Fruit fly (Drosophila melanogaster) whole organism, prepupa: ENCODE data around the gene mRpL15.

Experiments
- CG10631 ChIP-seq: fragments of 200-800 bp; sonication (Bioruptor generic); optimal IDR thresholded peaks from 2 replicates; lab custom pipeline; 2016; ENCODE audit warnings: missing biosample characterization, missing genetic modification characterization
- CG10669 ChIP-seq: fragments of 200-800 bp; sonication (Bioruptor generic); optimal IDR thresholded peaks from 3 replicates; lab custom pipeline; 2018; ENCODE audit warnings: missing biosample characterization, mild to moderate bottlenecking, missing genetic modification characterization, moderate library complexity
- CG11294 ChIP-seq: fragments of 200-800 bp; sonication (Bioruptor generic); IDR thresholded peaks from 2 replicates; pipeline ENCODE4 v1.3.6; 2022; ENCODE audit warnings: missing biosample characterization, missing genetic modification characterization
- CG11762 ChIP-seq: fragments of 200-800 bp; sonication (Bioruptor generic); optimal IDR thresholded peaks from 3 replicates; lab custom pipeline; 2016; ENCODE audit warnings: missing biosample characterization, missing genetic modification characterization; ENCODE audit not compliant: insufficient read depth
- CG11902 ChIP-seq: fragments of 200-800 bp; sonication (Bioruptor generic); optimal IDR thresholded peaks from 3 replicates; lab custom pipeline; 2016; ENCODE audit warnings: missing biosample characterization, missing genetic modification characterization
- CG15336 ChIP-seq: fragments of 200-800 bp; sonication (Bioruptor generic); IDR thresholded peaks from 2 replicates; pipeline ENCODE4 v1.3.6; 2022; ENCODE audit warnings: missing biosample characterization, missing genetic modification characterization
- CG1621 ChIP-seq: fragments of 200-800 bp; sonication (Bioruptor generic); optimal IDR thresholded peaks from 3 replicates; lab custom pipeline; 2018; ENCODE audit warnings: missing biosample characterization, mild to moderate bottlenecking, missing genetic modification characterization
- CG16779 ChIP-seq: fragments of 200-800 bp; sonication (Bioruptor generic); optimal IDR thresholded peaks from 3 replicates; lab custom pipeline; 2017; ENCODE audit warnings: missing biosample characterization, mild to moderate bottlenecking, missing genetic modification characterization
- CG3032 ChIP-seq: fragments of 200-800 bp; optimal IDR thresholded peaks from 2 replicates; lab custom pipeline; 2019; ENCODE audit warnings: missing biosample characterization, mild to moderate bottlenecking, missing genetic modification characterization, moderate library complexity
- CG31627 ChIP-seq: fragments of 200-800 bp; sonication (Bioruptor generic); optimal IDR thresholded peaks from 3 replicates; lab custom pipeline; 2016; ENCODE audit warnings: missing biosample characterization, missing genetic modification characterization
- CG34406 ChIP-seq: fragments of 200-800 bp; sonication (Bioruptor generic); optimal IDR thresholded peaks from 3 replicates; lab custom pipeline; 2016; ENCODE audit warnings: missing biosample characterization, missing genetic modification characterization
- CG3919 ChIP-seq: fragments of 200-800 bp; sonication (Bioruptor generic); optimal IDR thresholded peaks from 3 replicates; lab custom pipeline; 2016; ENCODE audit warnings: missing biosample characterization, missing genetic modification characterization
- CG4318 ChIP-seq: fragments of 200-800 bp; sonication (Bioruptor generic); optimal IDR thresholded peaks from 3 replicates; lab custom pipeline; 2017; ENCODE audit warnings: missing biosample characterization, mild to moderate bottlenecking, missing genetic modification characterization
- CG6163 ChIP-seq: fragments of 200-800 bp; sonication (Bioruptor generic); IDR thresholded peaks from 3 replicates; pipeline ENCODE4 v1.3.6; 2022; ENCODE audit warnings: missing biosample characterization, missing genetic modification characterization
- CG6276 ChIP-seq: fragments of 200-800 bp; sonication (Bioruptor generic); optimal IDR thresholded peaks from 2 replicates; lab custom pipeline; 2017; ENCODE audit warnings: missing biosample characterization, mild to moderate bottlenecking, missing genetic modification characterization
- CG6792 ChIP-seq: fragments of 200-800 bp; sonication (Bioruptor generic); optimal IDR thresholded peaks from 3 replicates; lab custom pipeline; 2016; ENCODE audit warnings: missing biosample characterization, missing genetic modification characterization
- CG6808 ChIP-seq: fragments of 200-800 bp; sonication (Bioruptor generic); optimal IDR thresholded peaks from 3 replicates; lab custom pipeline; 2017; ENCODE audit warnings: missing biosample characterization, missing genetic modification characterization, mild to moderate bottlenecking, moderate library complexity, missing genetic modification reagents
- CG6854 ChIP-seq: fragments of 200-800 bp; sonication (Bioruptor generic); optimal IDR thresholded peaks from 2 replicates; lab custom pipeline; 2017; ENCODE audit warnings: missing biosample characterization, mild to moderate bottlenecking, missing genetic modification characterization
- CG7368 ChIP-seq: fragments of 200-800 bp; sonication (Bioruptor generic); optimal IDR thresholded peaks from 3 replicates; lab custom pipeline; 2016; ENCODE audit warnings: missing biosample characterization, missing genetic modification characterization
- CG8119 ChIP-seq: fragments of 200-800 bp; sonication (Bioruptor generic); IDR thresholded peaks from 3 replicates; pipeline ENCODE4 v1.3.6; 2022; ENCODE audit warnings: missing biosample characterization, missing genetic modification characterization
- CG8319 ChIP-seq: fragments of 200-800 bp; sonication (Bioruptor generic); optimal IDR thresholded peaks from 3 replicates; lab custom pipeline; 2016; ENCODE audit warnings: missing biosample characterization, missing genetic modification characterization
- CG8632 ChIP-seq: fragments of 200-800 bp; sonication (Bioruptor generic); optimal IDR thresholded peaks from 3 replicates; lab custom pipeline; 2016; ENCODE audit warnings: missing biosample characterization, missing genetic modification characterization
- CG9139 ChIP-seq: fragments of 200-800 bp; sonication (Bioruptor generic); optimal IDR thresholded peaks from 3 replicates; lab custom pipeline; 2017; ENCODE audit warnings: missing biosample characterization, mild to moderate bottlenecking, missing genetic modification characterization
- Eip75B ChIP-seq: fragments of 200-800 bp; sonication (Bioruptor generic); optimal IDR thresholded peaks from 3 replicates; lab custom pipeline; 2016; ENCODE audit warnings: missing biosample characterization, missing genetic modification characterization
- Eip78C ChIP-seq: fragments of 200-800 bp; sonication (Bioruptor generic); peaks from one replicate; lab custom pipeline; 2016; ENCODE audit warnings: missing biosample characterization, missing genetic modification characterization
- Ets21C ChIP-seq: fragments of 200-800 bp; sonication (Bioruptor generic); optimal IDR thresholded peaks from 3 replicates; lab custom pipeline; 2016; ENCODE audit warnings: missing biosample characterization, missing genetic modification characterization
- Ets96B ChIP-seq: fragments of 200-800 bp; optimal IDR thresholded peaks from 2 replicates; lab custom pipeline; 2019; ENCODE audit warnings: missing biosample characterization, mild to moderate bottlenecking, missing genetic modification characterization, moderate library complexity
- Hr38 ChIP-seq: sonication (Bioruptor generic); optimal IDR thresholded peaks from 2 replicates; lab custom pipeline; 2016; ENCODE audit warnings: missing biosample characterization, missing genetic modification characterization
- Hr39 ChIP-seq: fragments of 200-800 bp; sonication (Bioruptor generic); optimal IDR thresholded peaks from 2 replicates; lab custom pipeline; 2016; ENCODE audit warnings: missing biosample characterization, missing genetic modification characterization
- Hr4 ChIP-seq: fragments of 200-800 bp; sonication (Bioruptor generic); optimal IDR thresholded peaks from 3 replicates; lab custom pipeline; 2016; ENCODE audit warnings: missing biosample characterization, missing genetic modification characterization
- Met ChIP-seq: fragments of 200-800 bp; sonication (Bioruptor generic); optimal IDR thresholded peaks from 3 replicates; lab custom pipeline; 2016; ENCODE audit warnings: missing biosample characterization, missing genetic modification characterization
- OdsH ChIP-seq: fragments of 200-800 bp; sonication (Bioruptor generic); optimal IDR thresholded peaks from 3 replicates; lab custom pipeline; 2016; ENCODE audit warnings: missing biosample characterization, missing genetic modification characterization
- Sox102F ChIP-seq: fragments of 200-800 bp; sonication (Bioruptor generic); optimal IDR thresholded peaks from 2 replicates; lab custom pipeline; 2016; ENCODE audit warnings: missing biosample characterization, mild to moderate bottlenecking, missing genetic modification characterization
- Sox14 ChIP-seq: fragments of 200-800 bp; sonication (Bioruptor generic); optimal IDR thresholded peaks from 3 replicates; lab custom pipeline; 2016; ENCODE audit warnings: missing biosample characterization, missing genetic modification characterization
- Sox15 ChIP-seq: fragments of 200-800 bp; sonication (Bioruptor generic); optimal IDR thresholded peaks from 3 replicates; lab custom pipeline; 2016; ENCODE audit warnings: missing biosample characterization, missing genetic modification characterization
- achi ChIP-seq: fragments of 200-800 bp; sonication (Bioruptor generic); optimal IDR thresholded peaks from 3 replicates; lab custom pipeline; 2016; ENCODE audit warnings: missing biosample characterization, missing genetic modification characterization
- acj6 ChIP-seq: fragments of 200-800 bp; sonication (Bioruptor generic); optimal IDR thresholded peaks from 3 replicates; lab custom pipeline; 2016; ENCODE audit warnings: missing biosample characterization, missing genetic modification characterization
- dsx ChIP-seq: fragments of 200-800 bp; optimal IDR thresholded peaks from 3 replicates; lab custom pipeline; 2019; ENCODE audit warnings: missing biosample characterization, mild to moderate bottlenecking, missing genetic modification characterization, moderate library complexity; ENCODE audit not compliant: poor library complexity, severe bottlenecking
- eg ChIP-seq: fragments of 200-800 bp; sonication (Bioruptor generic); IDR thresholded peaks from 3 replicates; pipeline ENCODE4 v1.3.6; 2022; ENCODE audit warnings: missing biosample characterization, missing genetic modification characterization
- fd59A ChIP-seq: fragments of 200-800 bp; sonication (Bioruptor generic); optimal IDR thresholded peaks from 2 replicates; lab custom pipeline; 2017; ENCODE audit warnings: missing biosample characterization, mild to moderate bottlenecking, missing genetic modification characterization, missing genetic modification reagents
- pdm3 ChIP-seq: fragments of 200-800 bp; sonication (Bioruptor generic); optimal IDR thresholded peaks from 3 replicates; lab custom pipeline; 2016; ENCODE audit warnings: missing biosample characterization, missing genetic modification characterization
- salr ChIP-seq, 2 experiments: fragments of 200-800 bp; sonication (Bioruptor generic); optimal IDR thresholded peaks; 3 replicates each; lab custom pipeline; 2016 to 2018; ENCODE audit warnings: missing biosample characterization in 2 of 2, missing genetic modification characterization in 2 of 2, mild to moderate bottlenecking in 1 of 2
- spab ChIP-seq: fragments of 200-800 bp; sonication (Bioruptor generic); optimal IDR thresholded peaks from 2 replicates; lab custom pipeline; 2017; ENCODE audit warnings: missing biosample characterization, mild to moderate bottlenecking, missing genetic modification characterization, missing genetic modification reagents
- svp ChIP-seq: fragments of 200-800 bp; sonication (Bioruptor generic); peaks from one replicate; lab custom pipeline; 2016; ENCODE audit warnings: missing biosample characterization, missing genetic modification characterization
- topi ChIP-seq: fragments of 200-800 bp; sonication (Bioruptor generic); optimal IDR thresholded peaks from 3 replicates; lab custom pipeline; 2016; ENCODE audit warnings: missing biosample characterization, missing genetic modification characterization
- vri ChIP-seq: fragments of 200-800 bp; sonication (Bioruptor generic); optimal IDR thresholded peaks from 3 replicates; lab custom pipeline; 2016; ENCODE audit warnings: missing biosample characterization, mild to moderate bottlenecking, missing genetic modification characterization

The mRpL15 gene

DNA sequence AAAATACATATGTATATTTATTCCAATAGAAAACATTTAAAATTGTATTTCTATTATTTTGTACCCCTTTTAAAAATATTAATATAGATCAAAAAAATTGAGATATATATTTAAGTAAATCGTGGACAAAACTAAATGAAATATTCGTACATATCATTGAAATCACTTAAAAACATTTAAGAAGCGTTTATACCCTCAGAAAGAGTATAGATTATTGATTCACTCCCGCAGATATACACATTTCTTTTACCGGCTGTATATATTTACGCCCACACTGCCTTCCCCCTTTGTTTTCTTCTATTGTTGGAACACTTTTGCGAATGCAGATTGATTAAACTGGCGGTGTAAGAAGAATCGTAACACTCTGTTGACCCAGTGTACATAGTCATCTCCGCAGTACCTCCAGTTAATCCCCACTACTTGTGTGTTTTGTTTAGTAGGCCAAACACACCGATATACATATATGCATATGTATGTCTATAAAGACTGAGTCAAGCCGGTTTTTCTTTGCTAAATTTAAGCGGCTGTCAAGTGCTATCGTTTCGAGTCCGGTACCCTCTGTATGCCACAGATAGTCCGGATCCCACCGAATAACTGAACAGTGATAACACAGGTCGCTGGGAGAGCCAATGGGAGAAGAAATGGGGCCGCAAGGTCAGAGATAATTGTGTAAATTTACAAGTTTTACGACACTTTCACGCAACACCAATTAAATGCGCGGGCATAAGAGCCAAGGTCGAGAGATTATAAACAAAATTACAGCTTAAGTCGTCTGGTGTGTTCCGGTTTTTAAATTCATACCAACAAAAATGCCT lies 35.7 kb upstream of the mRpL15 start (continued):
- no peak for TF ChIP-seq vri (GFP tag; lab: Kevin White, UChicago)
- peak; percentile 5 for TF ChIP-seq CG34406 (GFP tag; lab: Kevin White, UChicago)
- TF ChIP-seq svp (GFP tag; lab: Kevin White, UChicago): peak; percentile 98
- no peak for TF ChIP-seq Ets96B
- no peak for TF ChIP-seq spab (GFP tag; lab: Kevin White, UChicago)
- TF ChIP-seq CG3032 (tag; lab: Kevin White, UChicago): peak; percentile 49
- TF ChIP-seq salr (GFP tag; optimal IDR thresholded peaks at IDR 0.05; lab: Kevin White, UChicago): no peak
- TF ChIP-seq Hr4 (GFP tag; lab: Kevin White, UChicago): peak; percentile 34
- no peak for TF ChIP-seq Sox15 (GFP tag; lab: Kevin White, UChicago)
- TF ChIP-seq CG11762 (GFP tag; lab: Kevin White, UChicago): peak; percentile 0
- TF ChIP-seq pdm3 (GFP tag; lab: Kevin White, UChicago): peak; percentile 18
- no peak for TF ChIP-seq Sox102F
- TF ChIP-seq Ets21C (GFP tag; lab: Kevin White, UChicago): no peak
- TF ChIP-seq CG6163: 0 out of 3 replicates have a peak, but pooled peaks have one; percentile 31
- TF ChIP-seq OdsH (GFP tag; lab: Kevin White, UChicago): peak; percentile 1
- TF ChIP-seq achi (GFP tag; lab: Kevin White, UChicago): peak; percentile 24
- TF ChIP-seq dsx (GFP tag; lab: Kevin White, UChicago): peak; percentile 5
- TF ChIP-seq CG4318 (GFP tag; lab: Kevin White, UChicago): no peak
- TF ChIP-seq CG11902 (GFP tag; lab: Kevin White, UChicago): no peak

DNA sequence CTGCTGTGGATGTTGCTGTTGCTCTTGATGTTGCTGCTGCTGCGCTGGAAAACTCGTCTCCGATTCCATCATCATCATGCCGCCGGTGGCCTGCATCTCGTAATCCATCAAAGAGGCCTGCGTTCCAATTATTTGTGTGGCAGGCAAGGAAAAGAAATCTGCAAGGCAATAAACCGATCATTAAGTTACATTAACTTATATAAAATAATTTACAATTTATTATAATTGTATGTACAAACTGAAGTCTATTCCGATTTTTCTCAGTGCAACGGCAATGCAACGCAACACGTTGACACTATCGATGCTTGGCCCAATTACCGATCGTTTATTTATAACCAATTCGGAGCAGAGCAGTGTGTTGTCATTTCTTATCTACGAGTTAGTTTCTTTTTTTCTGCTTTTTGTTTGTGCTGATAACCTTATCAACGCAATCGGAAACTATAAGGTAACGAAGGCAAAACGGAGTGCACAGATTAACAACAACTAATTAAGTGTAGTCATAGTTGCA lies 35.0 kb upstream of the mRpL15 start:
- no peak for TF ChIP-seq topi (GFP tag; lab: Kevin White, UChicago)
- no peak for TF ChIP-seq CG6854 (GFP tag; lab: Kevin White, UChicago)
- TF ChIP-seq salr (GFP tag; optimal IDR thresholded peaks at IDR 0.05; lab: Kevin White, UChicago): peak in 1 of 2 experiments; percentile 42
- TF ChIP-seq CG3919 (GFP tag; lab: Kevin White, UChicago): peak; percentile 47
- TF ChIP-seq CG10669 (GFP tag; lab: Kevin White, UChicago): peak; percentile 38
- TF ChIP-seq CG7368: peak; percentile 22
- TF ChIP-seq CG10631: no peak
- peak; percentile 75 for TF ChIP-seq Eip78C (GFP tag; lab: Kevin White, UChicago)
- TF ChIP-seq CG9139: no peak
- no peak for TF ChIP-seq CG1621 (tag; lab: Kevin White, UChicago)
- TF ChIP-seq CG6808 (GFP tag; lab: Kevin White, UChicago): no peak
- no peak for TF ChIP-seq CG8319 (GFP tag; lab: Kevin White, UChicago)
- no peak for TF ChIP-seq CG34406 (GFP tag; lab: Kevin White, UChicago)
- peak; percentile 37 for TF ChIP-seq fd59A
- TF ChIP-seq Met (GFP tag; lab: Kevin White, UChicago): no peak
- no peak for TF ChIP-seq CG16779 (tag; lab: Kevin White, UChicago)
- no peak for TF ChIP-seq Hr39 (GFP tag; lab: Kevin White, UChicago)
- peak; percentile 39 for TF ChIP-seq OdsH (GFP tag; lab: Kevin White, UChicago)
- no peak for TF ChIP-seq Hr38 (GFP tag; lab: Kevin White, UChicago)
- TF ChIP-seq CG6163: peak; percentile 81
- TF ChIP-seq CG11294 (GFP tag; lab: Robert Waterston, UW): peak; percentile 49; the same call in 1 of the 2 replicates
- no peak for TF ChIP-seq Sox14 (GFP tag; lab: Kevin White, UChicago)
- TF ChIP-seq pdm3 (GFP tag; lab: Kevin White, UChicago): no peak
- TF ChIP-seq CG8632 (GFP tag; lab: Kevin White, UChicago): peak; percentile 24
- no peak for TF ChIP-seq CG3032 (tag; lab: Kevin White, UChicago)
- peak; percentile 6 for TF ChIP-seq CG4318 (GFP tag; lab: Kevin White, UChicago)
- no peak for TF ChIP-seq Ets21C (GFP tag; lab: Kevin White, UChicago)
- no peak for TF ChIP-seq Sox15 (GFP tag; lab: Kevin White, UChicago)
- peak; percentile 8 for TF ChIP-seq acj6 (GFP tag; lab: Kevin White, UChicago)
- peak; percentile 82 for TF ChIP-seq eg (GFP tag; lab: Robert Waterston, UW)
- TF ChIP-seq CG15336 (GFP tag; lab: Robert Waterston, UW): peak; percentile 76
- peak; percentile 9 for TF ChIP-seq CG6792 (GFP tag; lab: Kevin White, UChicago)
- no peak for TF ChIP-seq svp (GFP tag; lab: Kevin White, UChicago)
- no peak for TF ChIP-seq CG31627 (GFP tag; lab: Kevin White, UChicago)
- no peak for TF ChIP-seq Eip75B
- no peak for TF ChIP-seq achi (GFP tag; lab: Kevin White, UChicago)
- TF ChIP-seq CG8119 (GFP tag; lab: Robert Waterston, UW): peak; percentile 49; the same call in 2 of the 3 replicates
- TF ChIP-seq dsx (GFP tag; lab: Kevin White, UChicago): no peak
- peak; percentile 50 for TF ChIP-seq CG6276 (GFP tag; lab: Kevin White, UChicago)
- TF ChIP-seq spab (GFP tag; lab: Kevin White, UChicago): no peak
